Fruit fly (Drosophila melanogaster) whole organism, embryonic: Measurements from ENCODE around the gene yps.
A peak's percentile ranks its signal among the peaks of the same experiment; 100 is the strongest.

Experiments used
- BEAF-32 ChIP-seq: fragments of 200-800 bp; sonication (Bioruptor generic); optimal IDR thresholded peaks from 3 replicates; lab custom pipeline; 2017; ENCODE audit warnings: missing biosample characterization, missing genetic modification characterization, mild to moderate bottlenecking, moderate library complexity, missing genetic modification reagents
- Bgb ChIP-seq: fragments of 200-800 bp; sonication (Bioruptor generic); IDR thresholded peaks from 2 replicates; pipeline ENCODE4 v1.3.6; 2022; ENCODE audit warnings: missing biosample characterization, missing genetic modification characterization; ENCODE audit not compliant: partially characterized antibody
- Blimp-1 ChIP-seq: fragments of 200-800 bp; sonication (Bioruptor generic); optimal IDR thresholded peaks from 3 replicates; lab custom pipeline; 2018; ENCODE audit warnings: missing biosample characterization, missing genetic modification characterization, mild to moderate bottlenecking, moderate library complexity, missing genetic modification reagents
- CG10267 ChIP-seq: fragments of 200-800 bp; sonication (Bioruptor generic); optimal IDR thresholded peaks from 2 replicates; lab custom pipeline; 2018; ENCODE audit warnings: missing biosample characterization, mild to moderate bottlenecking, missing genetic modification characterization, moderate library complexity
- CG10274 ChIP-seq: fragments of 200-800 bp; sonication (Bioruptor generic); optimal IDR thresholded peaks from 3 replicates; lab custom pipeline; 2017; ENCODE audit warnings: missing biosample characterization, mild to moderate bottlenecking, missing genetic modification characterization
- CG10462 ChIP-seq: fragments of 200-800 bp; sonication (Bioruptor generic); optimal IDR thresholded peaks from 2 replicates; lab custom pipeline; 2016; ENCODE audit warnings: missing biosample characterization, missing genetic modification characterization
- CG10543 ChIP-seq: fragments of 200-800 bp; sonication (Bioruptor generic); optimal IDR thresholded peaks from 3 replicates; lab custom pipeline; 2017; ENCODE audit warnings: missing biosample characterization, mild to moderate bottlenecking, missing genetic modification characterization, moderate library complexity
- CG12219 ChIP-seq: fragments of 200-800 bp; sonication (Bioruptor generic); optimal IDR thresholded peaks from 3 replicates; lab custom pipeline; 2018; ENCODE audit warnings: missing biosample characterization, mild to moderate bottlenecking, missing genetic modification characterization
- CG12299 ChIP-seq: fragments of 200-800 bp; sonication (Bioruptor generic); optimal IDR thresholded peaks from 2 replicates; lab custom pipeline; 2018; ENCODE audit warnings: missing biosample characterization, mild to moderate bottlenecking, missing genetic modification characterization
- CG13123 ChIP-seq: fragments of 200-800 bp; sonication (Bioruptor generic); optimal IDR thresholded peaks from 2 replicates; lab custom pipeline; 2016; ENCODE audit warnings: missing biosample characterization, missing genetic modification characterization
- CG13287 ChIP-seq: fragments of 200-800 bp; sonication (Bioruptor generic); IDR thresholded peaks from 2 replicates; pipeline ENCODE4 v1.3.6; 2022; ENCODE audit warnings: missing biosample characterization, missing genetic modification characterization; ENCODE audit not compliant: partially characterized antibody
- CG13894 ChIP-seq: fragments of 200-800 bp; sonication (Bioruptor generic); optimal IDR thresholded peaks from 3 replicates; lab custom pipeline; 2018; ENCODE audit warnings: missing biosample characterization, mild to moderate bottlenecking, missing genetic modification characterization, moderate library complexity
- CG2129 ChIP-seq: fragments of 200-800 bp; sonication (Bioruptor generic); IDR thresholded peaks from 2 replicates; pipeline ENCODE4 v1.3.6; 2022; ENCODE audit warnings: missing biosample characterization, missing genetic modification characterization; ENCODE audit not compliant: partially characterized antibody
- CG2678 ChIP-seq: fragments of 200-800 bp; sonication (Bioruptor generic); optimal IDR thresholded peaks from 3 replicates; lab custom pipeline; 2019; ENCODE audit warnings: missing biosample characterization, mild to moderate bottlenecking, missing genetic modification characterization, moderate library complexity
- CG3065 ChIP-seq: fragments of 200-800 bp; sonication (Bioruptor generic); optimal IDR thresholded peaks from 2 replicates; lab custom pipeline; 2016; ENCODE audit warnings: missing biosample characterization, missing genetic modification characterization
- CG3838 ChIP-seq: fragments of 200-800 bp; sonication (Bioruptor generic); optimal IDR thresholded peaks from 3 replicates; lab custom pipeline; 2016; ENCODE audit warnings: missing biosample characterization, missing genetic modification characterization
- CG6254 ChIP-seq: fragments of 200-800 bp; sonication (Bioruptor generic); optimal IDR thresholded peaks from 3 replicates; lab custom pipeline; 2017; ENCODE audit warnings: mild to moderate bottlenecking, missing biosample characterization, missing genetic modification reagents, missing genetic modification characterization
- CG6813 ChIP-seq: fragments of 200-800 bp; sonication (Bioruptor generic); optimal IDR thresholded peaks from 2 replicates; lab custom pipeline; 2017; ENCODE audit warnings: missing biosample characterization, missing genetic modification characterization, mild to moderate bottlenecking, moderate library complexity, missing genetic modification reagents
- CG8478 ChIP-seq: fragments of >200 bp; optimal IDR thresholded peaks from 2 replicates; lab custom pipeline; 2018
- CG9215 ChIP-seq: fragments of 200-800 bp; sonication (Bioruptor generic); IDR thresholded peaks from 2 replicates; pipeline ENCODE4 v1.3.6; 2022; ENCODE audit warnings: missing biosample characterization, missing genetic modification characterization
- D19A ChIP-seq: fragments of 200-800 bp; optimal IDR thresholded peaks from 3 replicates; lab custom pipeline; 2019; ENCODE audit warnings: missing biosample characterization, mild to moderate bottlenecking, missing genetic modification characterization, moderate library complexity
- H15 ChIP-seq: fragments of 200-800 bp; sonication (Bioruptor generic); IDR thresholded peaks from 3 replicates; pipeline ENCODE4 v1.3.6; 2022; ENCODE audit warnings: missing biosample characterization, missing genetic modification characterization
- HHEX ChIP-seq: fragments of 200-800 bp; sonication (Bioruptor generic); optimal IDR thresholded peaks from 3 replicates; lab custom pipeline; 2017; ENCODE audit warnings: missing biosample characterization, mild to moderate bottlenecking, missing genetic modification characterization, missing genetic modification reagents
- HLH4C ChIP-seq: fragments of 200-800 bp; sonication (Bioruptor generic); IDR thresholded peaks from 3 replicates; pipeline ENCODE4 v1.3.6; 2022; ENCODE audit warnings: missing biosample characterization, missing genetic modification characterization; ENCODE audit not compliant: partially characterized antibody
- HmgD ChIP-seq: fragments of 200-800 bp; sonication (Bioruptor generic); optimal IDR thresholded peaks from 3 replicates; lab custom pipeline; 2016; ENCODE audit warnings: missing biosample characterization, missing genetic modification characterization
- Jarid2 ChIP-seq: fragments of 200-800 bp; sonication (Bioruptor generic); optimal IDR thresholded peaks from 3 replicates; lab custom pipeline; 2017; ENCODE audit warnings: mild to moderate bottlenecking, missing biosample characterization, missing genetic modification reagents, missing genetic modification characterization
- MTF-1 ChIP-seq: fragments of 200-800 bp; sonication (Bioruptor generic); optimal IDR thresholded peaks from 2 replicates; lab custom pipeline; 2018; ENCODE audit warnings: missing biosample characterization, mild to moderate bottlenecking, missing genetic modification characterization, borderline replicate concordance
- Neu2 ChIP-seq: fragments of 200-800 bp; sonication (Bioruptor generic); optimal IDR thresholded peaks from 3 replicates; lab custom pipeline; 2016; ENCODE audit warnings: missing biosample characterization, missing genetic modification characterization, borderline replicate concordance
- ab ChIP-seq: fragments of 200-800 bp; sonication (Bioruptor generic); optimal IDR thresholded peaks from 2 replicates; lab custom pipeline; 2016; ENCODE audit warnings: missing biosample characterization, missing genetic modification characterization
- az2 ChIP-seq: fragments of 200-800 bp; sonication (Bioruptor generic); optimal IDR thresholded peaks from 3 replicates; lab custom pipeline; 2016; ENCODE audit warnings: missing biosample characterization, missing genetic modification characterization
- btn ChIP-seq: fragments of 200-800 bp; sonication (Bioruptor generic); optimal IDR thresholded peaks from 2 replicates; lab custom pipeline; 2016; ENCODE audit warnings: missing biosample characterization, missing genetic modification characterization
- cg ChIP-seq: fragments of 200-800 bp; sonication (Bioruptor generic); optimal IDR thresholded peaks from 3 replicates; lab custom pipeline; 2019; ENCODE audit warnings: missing biosample characterization, mild to moderate bottlenecking, missing genetic modification characterization, moderate library complexity
- corto ChIP-seq: fragments of 200-800 bp; sonication (Bioruptor generic); optimal IDR thresholded peaks from 2 replicates; lab custom pipeline; 2016; ENCODE audit warnings: missing biosample characterization, mild to moderate bottlenecking, missing genetic modification characterization, moderate library complexity
- crp ChIP-seq, 2 experiments: fragments of 200-800 bp; sonication (Bioruptor generic); optimal IDR thresholded peaks; 2 replicates in 1 of 2; 3 replicates in 1 of 2; lab custom pipeline; 2017; ENCODE audit warnings: missing biosample characterization in 2 of 2, missing genetic modification characterization in 2 of 2, mild to moderate bottlenecking in 1 of 2, moderate library complexity in 1 of 2
- cwo ChIP-seq: fragments of 200-800 bp; sonication (Bioruptor generic); optimal IDR thresholded peaks from 3 replicates; lab custom pipeline; 2017; ENCODE audit warnings: missing biosample characterization, missing genetic modification characterization, mild to moderate bottlenecking, moderate library complexity, missing genetic modification reagents
- disco-r ChIP-seq: fragments of 200-800 bp; sonication (Bioruptor generic); optimal IDR thresholded peaks from 2 replicates; lab custom pipeline; 2016; ENCODE audit warnings: missing biosample characterization, missing genetic modification characterization
- fd102C ChIP-seq: fragments of 200-800 bp; sonication (Bioruptor generic); optimal IDR thresholded peaks from 2 replicates; lab custom pipeline; 2018; ENCODE audit warnings: missing biosample characterization, mild to moderate bottlenecking, missing genetic modification characterization, moderate library complexity
- gcm ChIP-seq: fragments of 200-800 bp; sonication (Bioruptor generic); optimal IDR thresholded peaks from 2 replicates; lab custom pipeline; 2019; ENCODE audit warnings: missing biosample characterization, mild to moderate bottlenecking, missing genetic modification characterization, moderate library complexity
- grn ChIP-seq: fragments of 200-800 bp; sonication (Bioruptor generic); optimal IDR thresholded peaks from 3 replicates; lab custom pipeline; 2017; ENCODE audit warnings: missing biosample characterization, missing genetic modification characterization
- hbn ChIP-seq: fragments of 200-800 bp; sonication (Bioruptor generic); IDR thresholded peaks from 2 replicates; pipeline ENCODE4 v1.3.6; 2022; ENCODE audit warnings: missing biosample characterization, missing genetic modification characterization; ENCODE audit not compliant: partially characterized antibody
- luna ChIP-seq: fragments of 200-800 bp; sonication (Bioruptor generic); optimal IDR thresholded peaks from 2 replicates; lab custom pipeline; 2016; ENCODE audit warnings: missing biosample characterization, missing genetic modification characterization
- odd ChIP-seq: fragments of 200-800 bp; sonication (Bioruptor generic); optimal IDR thresholded peaks from 2 replicates; lab custom pipeline; 2017; ENCODE audit warnings: missing biosample characterization, mild to moderate bottlenecking, missing genetic modification characterization
- ssp ChIP-seq: fragments of 200-800 bp; sonication (Bioruptor generic); IDR thresholded peaks from 2 replicates; pipeline ENCODE4 v1.3.6; 2022; ENCODE audit warnings: missing biosample characterization, missing genetic modification characterization
- tio ChIP-seq: fragments of 200-800 bp; sonication (Bioruptor generic); optimal IDR thresholded peaks from 2 replicates; lab custom pipeline; 2017; ENCODE audit warnings: missing biosample characterization, missing genetic modification characterization, inconsistent platforms
- tna ChIP-seq: fragments of 200-800 bp; sonication (Bioruptor generic); IDR thresholded peaks from 2 replicates; pipeline ENCODE4 v1.3.6; 2022; ENCODE audit warnings: missing biosample characterization, missing genetic modification characterization; ENCODE audit not compliant: partially characterized antibody
- zfh1 ChIP-seq: fragments of 200-800 bp; sonication (Bioruptor generic); IDR thresholded peaks from 3 replicates; pipeline ENCODE4 v1.3.6; 2022; ENCODE audit warnings: missing biosample characterization, missing genetic modification characterization

The yps gene

DNA sequence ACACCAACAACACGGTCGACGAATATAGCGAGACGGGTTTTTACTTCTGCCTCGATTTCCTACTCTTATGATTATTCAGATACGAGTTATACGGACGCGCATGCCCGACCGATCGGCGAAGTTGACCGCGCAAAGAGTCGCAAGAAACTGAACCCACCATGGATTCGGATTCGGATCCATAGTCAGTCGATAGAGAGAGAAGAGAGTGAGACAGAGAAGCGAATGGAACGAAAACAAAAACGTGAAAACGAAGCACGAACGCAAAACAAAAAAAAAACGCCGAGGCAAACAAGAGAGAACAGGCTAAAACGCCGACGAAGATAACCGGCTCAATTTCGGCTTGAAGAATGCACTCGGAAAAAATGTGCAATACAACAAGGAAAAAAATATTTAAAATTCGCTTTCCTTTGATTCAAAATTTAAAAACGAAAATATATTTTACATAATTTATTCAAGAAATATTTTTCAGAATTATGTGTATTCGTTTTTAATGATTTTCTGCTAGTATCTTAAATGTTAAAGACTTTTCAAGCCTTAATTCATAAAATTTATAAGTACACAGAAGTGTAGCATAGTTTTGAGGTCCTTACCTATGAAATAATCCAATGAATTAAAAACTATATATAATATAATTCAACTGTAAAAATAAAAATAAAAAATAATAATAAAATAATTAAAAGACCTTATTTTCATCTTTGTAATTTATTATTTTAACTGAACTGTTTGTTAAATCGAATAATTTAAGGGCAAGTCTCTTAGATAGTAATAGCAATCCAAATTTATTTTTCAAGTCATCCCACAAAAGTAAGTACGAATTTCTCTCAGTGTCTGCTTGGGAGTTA lies 43.0 kb downstream of the yps start, which contains the start of gene Sema5c (continued):
- 0 out of 2 replicates have a peak, but pooled peaks have one; percentile 16 for TF ChIP-seq hbn (GFP tag; lab: Robert Waterston, UW)
- peak; percentile 17 for TF ChIP-seq disco-r
- peak; percentile 58 for TF ChIP-seq CG10462 (GFP tag; lab: Kevin White, UChicago)
- TF ChIP-seq luna, result no peak
- peak; percentile 86 for TF ChIP-seq CG2678 (tag; lab: Kevin White, UChicago)
- peak; percentile 14 for TF ChIP-seq cg (GFP tag; lab: Kevin White, UChicago)
- TF ChIP-seq cwo (GFP tag; lab: Kevin White, UChicago), result peak; percentile 38
- peak; percentile 25 for TF ChIP-seq CG10543 (GFP tag; lab: Kevin White, UChicago)
- peak; percentile 19 for TF ChIP-seq Neu2 (GFP tag; lab: Kevin White, UChicago)
- peak; percentile 57 for TF ChIP-seq HHEX
- TF ChIP-seq CG3838 (GFP tag; lab: Kevin White, UChicago), result peak; percentile 16
- no peak for TF ChIP-seq btn (GFP tag; lab: Kevin White, UChicago)
- peak; percentile 38 for TF ChIP-seq CG10274
- peak; percentile 53; the same call in 1 of the 2 replicates for TF ChIP-seq Bgb (GFP tag; lab: Robert Waterston, UW)
- no peak for TF ChIP-seq CG12219 (GFP tag; lab: Kevin White, UChicago)
- TF ChIP-seq tio (GFP tag; lab: Kevin White, UChicago), result peak; percentile 56
- TF ChIP-seq CG13894, result peak; percentile 90
- TF ChIP-seq CG8478, result no peak
- peak; percentile 55 for TF ChIP-seq az2
- TF ChIP-seq ab (GFP tag; lab: Kevin White, UChicago), result no peak
- no peak for TF ChIP-seq corto (GFP tag; lab: Kevin White, UChicago)
- TF ChIP-seq crp (GFP tag; optimal IDR thresholded peaks at IDR 0.05; lab: Kevin White, UChicago), result no peak
- no peak; the same call in 2 of the 3 replicates for TF ChIP-seq HLH4C (GFP tag; lab: Robert Waterston, UW)
- no peak for TF ChIP-seq CG12299 (tag; lab: Kevin White, UChicago)
- TF ChIP-seq CG13287 (GFP tag; lab: Robert Waterston, UW), result peak; percentile 57; the same call in 1 of the 2 replicates
- peak; percentile 41 for TF ChIP-seq CG6254 (GFP tag; lab: Kevin White, UChicago)
- TF ChIP-seq CG6813 (GFP tag; lab: Kevin White, UChicago), result peak; percentile 47
- no peak for TF ChIP-seq HmgD (GFP tag; lab: Kevin White, UChicago)
- TF ChIP-seq fd102C (GFP tag; lab: Kevin White, UChicago), result no peak
- TF ChIP-seq BEAF-32 (GFP tag; lab: Kevin White, UChicago), result no peak
- TF ChIP-seq tna (GFP tag; lab: Robert Waterston, UW), result no peak; the same call in 1 of the 2 replicates
- TF ChIP-seq CG3065, result peak; percentile 5
- peak; percentile 67 for TF ChIP-seq gcm (GFP tag; lab: Kevin White, UChicago)
- peak; percentile 13 for TF ChIP-seq MTF-1 (GFP tag; lab: Kevin White, UChicago)
- peak; percentile 87 for TF ChIP-seq grn (GFP tag; lab: Kevin White, UChicago)
- TF ChIP-seq CG10267 (tag; lab: Kevin White, UChicago), result peak; percentile 72
- TF ChIP-seq H15 (GFP tag; lab: Robert Waterston, UW), result 0 out of 3 replicates have a peak, but pooled peaks have one; percentile 39
- peak; percentile 57 for TF ChIP-seq D19A (tag; lab: Kevin White, UChicago)
- peak; percentile 46 for TF ChIP-seq CG13123 (GFP tag; lab: Kevin White, UChicago)
- peak; percentile 64 for TF ChIP-seq ssp (GFP tag; lab: Robert Waterston, UW)
- no peak for TF ChIP-seq CG2129
- 0 out of 2 replicates have a peak, but pooled peaks have one; percentile 31 for TF ChIP-seq CG9215
- TF ChIP-seq zfh1, result peak; percentile 68
- TF ChIP-seq Jarid2 (GFP tag; lab: Kevin White, UChicago), result peak; percentile 98
- TF ChIP-seq Blimp-1 (GFP tag; lab: Kevin White, UChicago), result peak; percentile 54
- peak; percentile 77 for TF ChIP-seq odd (GFP tag; lab: Kevin White, UChicago)
